Worm (Caenorhabditis elegans) whole organism, L3 larva: ENCODE measurements around the gene F19B10.4.

ENCODE experiments used
- jun-1 ChIP-seq: fragments of 150-350 bp; optimal IDR thresholded peaks from 2 replicates; lab custom pipeline; 2014; ENCODE audit warnings: missing biosample characterization, missing genetic modification reagents, missing genetic modification characterization
- nhr-25 ChIP-seq: sonication (generic microtip); optimal IDR thresholded peaks from 2 replicates; lab custom pipeline; 2017; ENCODE audit warnings: missing biosample characterization, missing genetic modification characterization
- unc-39 ChIP-seq: sonication (generic microtip); optimal IDR thresholded peaks from 4 replicates; lab custom pipeline; 2017; ENCODE audit warnings: missing biosample characterization, missing genetic modification characterization
- unc-62 ChIP-seq: fragments of 150-350 bp; sonication (generic microtip); optimal IDR thresholded peaks from 4 replicates; lab custom pipeline; 2014; ENCODE audit warnings: missing biosample characterization, missing genetic modification reagents, missing genetic modification characterization
- zag-1 ChIP-seq: fragments of 150-350 bp; optimal IDR thresholded peaks from 2 replicates; lab custom pipeline; 2014; ENCODE audit warnings: missing biosample characterization, missing genetic modification characterization
- ztf-11 ChIP-seq: fragments of 150-350 bp; optimal IDR thresholded peaks from 2 replicates; lab custom pipeline; 2014; ENCODE audit warnings: missing biosample characterization, missing genetic modification characterization

DNA sequence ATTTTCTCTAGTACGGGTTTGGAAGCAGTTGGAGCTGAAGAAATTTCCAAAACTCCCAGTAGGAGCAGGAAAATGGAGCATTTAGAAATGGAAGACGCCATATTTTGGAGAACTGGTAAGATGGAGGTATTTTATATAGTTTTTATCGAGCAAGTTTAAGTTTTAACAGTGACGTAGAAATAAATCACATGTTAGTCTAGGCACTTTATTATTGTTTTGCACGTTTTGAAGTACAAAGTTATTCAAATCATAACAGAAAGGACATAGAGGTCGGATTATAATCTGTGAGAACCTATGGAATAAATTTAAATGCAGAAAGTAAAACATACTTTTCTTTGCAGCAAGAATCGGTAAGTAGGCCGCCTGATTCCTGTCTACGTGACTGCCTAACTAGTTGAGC, 3.9 kb downstream of the F19B10.4 start, which contains the start of gene F19B10.6:
- TF ChIP-seq unc-39 (tag; lab: Kevin White, UChicago) (no peak), unc-62 (GFP tag; lab: Kevin White, UChicago) (no peak), jun-1 (tag; lab: Kevin White, UChicago) (no peak), nhr-25 (no peak), ztf-11 (tag; lab: Kevin White, UChicago) (no peak), zag-1 (tag; lab: Kevin White, UChicago) (no peak)
